Worm (Caenorhabditis elegans) whole organism, L3 larva: ENCODE data around the gene Y41E3.19.

Experiments
- ZK546.5 ChIP-seq: sonication (generic microtip); optimal IDR thresholded peaks from 2 replicates; lab custom pipeline; 2017; ENCODE audit warnings: missing biosample characterization, missing genetic modification characterization
- ama-1 ChIP-seq: fragments of 150-350 bp; optimal IDR thresholded peaks from 2 replicates; lab custom pipeline; 2018
- ceh-16 ChIP-seq: sonication (generic microtip); optimal IDR thresholded peaks from 2 replicates; lab custom pipeline; 2017; ENCODE audit warnings: missing biosample characterization, missing genetic modification characterization
- ceh-82 ChIP-seq: fragments of 150-350 bp; optimal IDR thresholded peaks from 2 replicates; lab custom pipeline; 2014; ENCODE audit warnings: missing biosample characterization, missing genetic modification characterization
- elt-3 ChIP-seq, 3 experiments: fragments of 150-350 bp in 1 of 3; sonication (generic microtip) in 2 of 3; optimal IDR thresholded peaks; 2 replicates in 2 of 3; 4 replicates in 1 of 3; lab custom pipeline; 2014 to 2017; ENCODE audit warnings: missing biosample characterization in 3 of 3, missing genetic modification characterization in 3 of 3
- nhr-11 ChIP-seq: fragments of 150-350 bp; optimal IDR thresholded peaks from 2 replicates; lab custom pipeline; 2014; ENCODE audit warnings: missing biosample characterization, missing genetic modification characterization
- nhr-23 ChIP-seq: fragments of 150-350 bp; optimal IDR thresholded peaks from 2 replicates; lab custom pipeline; 2014; ENCODE audit warnings: missing biosample characterization, missing genetic modification reagents, missing genetic modification characterization
- nhr-76 ChIP-seq: fragments of 150-350 bp; sonication (generic microtip); optimal IDR thresholded peaks from 5 replicates; lab custom pipeline; 2014; ENCODE audit warnings: missing biosample characterization, missing genetic modification characterization
- pha-4 ChIP-seq: fragments of 150-350 bp; optimal IDR thresholded peaks from 2 replicates; lab custom pipeline; 2014; ENCODE audit warnings: missing biosample characterization, missing genetic modification reagents, missing genetic modification characterization
- skn-1 ChIP-seq: fragments of 150-350 bp; optimal IDR thresholded peaks from 2 replicates; lab custom pipeline; 2014; ENCODE audit warnings: missing biosample characterization, missing genetic modification characterization
- tbx-2 ChIP-seq: sonication (generic microtip); optimal IDR thresholded peaks from 2 replicates; lab custom pipeline; 2016; ENCODE audit warnings: mild to moderate bottlenecking, missing genetic modification characterization, missing compliant biosample characterization

- no peak for TF ChIP-seq ceh-82 (tag; lab: Kevin White, UChicago)
- TF ChIP-seq skn-1 (tag; lab: Kevin White, UChicago), result no peak
- TF ChIP-seq ceh-16 (tag; lab: Kevin White, UChicago), result no peak
- no peak for TF ChIP-seq ama-1 (lab: Kevin White, UChicago)
- TF ChIP-seq tbx-2 (tag; lab: Kevin White, UChicago), result no peak
- no peak for TF ChIP-seq ZK546.5 (tag; lab: Kevin White, UChicago)
- TF ChIP-seq nhr-76 (tag; lab: Kevin White, UChicago), result no peak
- TF ChIP-seq nhr-11 (tag; lab: Kevin White, UChicago), result no peak
- TF ChIP-seq nhr-23, result no peak
- TF ChIP-seq pha-4 (tag; lab: Kevin White, UChicago), result no peak
- TF ChIP-seq elt-3 (tag; optimal IDR thresholded peaks at IDR 0.05; lab: Kevin White, UChicago), result no peak
Measured at ce11 chrIV:15074392-15074791, 18.5 kb downstream of the Y41E3.19 start, which contains the start of gene srt-50.
